Fruit fly (Drosophila melanogaster) whole organism, pupa: ENCODE results near the gene PAN3.
A peak's percentile ranks its signal among the peaks of the same experiment; 100 is the strongest.

Experiments used
- CG10348 ChIP-seq: fragments of 200-800 bp; sonication (Bioruptor generic); IDR thresholded peaks from 2 replicates; pipeline ENCODE4 v1.3.6; 2022; ENCODE audit warnings: missing biosample characterization, missing genetic modification characterization
- CG15710 ChIP-seq: fragments of 200-800 bp; sonication (Bioruptor generic); optimal IDR thresholded peaks from 2 replicates; lab custom pipeline; 2018; ENCODE audit warnings: missing biosample characterization, mild to moderate bottlenecking, missing genetic modification characterization, moderate library complexity
- CG8301 ChIP-seq: fragments of 200-800 bp; sonication (Bioruptor generic); optimal IDR thresholded peaks from 2 replicates; lab custom pipeline; 2018; ENCODE audit warnings: missing biosample characterization, mild to moderate bottlenecking, missing genetic modification characterization
- EcR ChIP-seq: fragments of 200-800 bp; sonication (Bioruptor generic); optimal IDR thresholded peaks from 3 replicates; lab custom pipeline; 2019; ENCODE audit warnings: missing biosample characterization, missing genetic modification characterization, mild to moderate bottlenecking, moderate library complexity, missing genetic modification reagents
- rn ChIP-seq: fragments of 200-800 bp; sonication (Bioruptor generic); IDR thresholded peaks from 2 replicates; pipeline ENCODE4 v1.3.6; 2022; ENCODE audit warnings: missing biosample characterization, missing genetic modification characterization

- TF ChIP-seq CG10348 (no peak), EcR (GFP tag; lab: Kevin White, UChicago) (peak; percentile 40), rn (GFP tag; lab: Robert Waterston, UW) (no peak), CG15710 (peak; percentile 74), CG8301 (tag; lab: Kevin White, UChicago) (peak; percentile 69)
Measured at dm6 chr3L:3106146-3106545, 35.2 kb downstream of the PAN3 start.
